Worm (Caenorhabditis elegans): ENCODE results near the gene C17A2.3.

C17A2.3 gene

ce11 chrII:3850655-3851054 lies 7.2 kb downstream of the C17A2.3 start, which contains the start of gene nhr-72:
Gene nhr-72, minus strand, starts transcription at chrII:3850755.
- no peak for TF ChIP-seq ceh-31 (tag; optimal IDR thresholded peaks at IDR 0.05)
- TF ChIP-seq hlh-15 (tag; optimal IDR thresholded peaks at IDR 0.05): no peak
- TF ChIP-seq unc-3 (GFP tag; conservative IDR thresholded peaks at IDR 0.05): no peak
- TF ChIP-seq unc-3 (tag; optimal IDR thresholded peaks at IDR 0.05): no peak
- TF ChIP-seq pros-1 (tag; optimal IDR thresholded peaks at IDR 0.05): no peak
- TF ChIP-seq sox-2 (GFP tag; IDR thresholded peaks at IDR 0.05): no peak
- no peak for TF ChIP-seq hlh-8 (tag; optimal IDR thresholded peaks at IDR 0.05)
- TF ChIP-seq lim-6 (tag; optimal IDR thresholded peaks at IDR 0.05): no peak
- TF ChIP-seq fkh-6 (tag; optimal IDR thresholded peaks at IDR 0.05): no peak
- no peak for TF ChIP-seq ceh-18 (tag; optimal IDR thresholded peaks at IDR 0.05)

- TF ChIP-seq ceh-24 (tag; optimal IDR thresholded peaks at IDR 0.05): no peak
- TF ChIP-seq unc-55 (GFP tag; optimal IDR thresholded peaks at IDR 0.05): no peak
- no peak for TF ChIP-seq ceh-14 (tag; optimal IDR thresholded peaks at IDR 0.05)
- no peak for TF ChIP-seq gmeb-2 (tag; optimal IDR thresholded peaks at IDR 0.05)
- TF ChIP-seq nhr-232 (tag; optimal IDR thresholded peaks at IDR 0.05): no peak
- no peak for TF ChIP-seq pros-1 (tag; optimal IDR thresholded peaks at IDR 0.05)
- TF ChIP-seq ztf-16 (tag; optimal IDR thresholded peaks at IDR 0.05): no peak
- no peak for TF ChIP-seq syd-9 (tag; optimal IDR thresholded peaks at IDR 0.05)
- TF ChIP-seq ref-2 (tag; optimal IDR thresholded peaks at IDR 0.05): no peak
- no peak for TF ChIP-seq unc-86 (tag; optimal IDR thresholded peaks at IDR 0.05)
- TF ChIP-seq dve-1 (tag; optimal IDR thresholded peaks at IDR 0.05): no peak
- TF ChIP-seq tbx-7 (tag; optimal IDR thresholded peaks at IDR 0.05): no peak
- no peak for TF ChIP-seq che-1 (tag; optimal IDR thresholded peaks at IDR 0.05)
- no peak for TF ChIP-seq ets-4 (tag; optimal IDR thresholded peaks at IDR 0.05)
- TF ChIP-seq mec-3 (tag; optimal IDR thresholded peaks at IDR 0.05; ENCODE audit: borderline replicate concordance): no peak
- no peak for TF ChIP-seq ceh-6 (GFP tag; optimal IDR thresholded peaks at IDR 0.05)
- no peak for TF ChIP-seq ceh-48 (tag; optimal IDR thresholded peaks at IDR 0.05)
- no peak for TF ChIP-seq Y22D7AL.16 (tag; optimal IDR thresholded peaks at IDR 0.05)
- TF ChIP-seq hlh-6 (tag; optimal IDR thresholded peaks at IDR 0.05): no peak
- no peak for TF ChIP-seq C08G9.2 (tag; optimal IDR thresholded peaks at IDR 0.05)
These were observed 9.2 kb downstream of the C17A2.3 start, which contains the start of gene nhr-257 for ce11 chrII:3852654-3853053. Gene nhr-257, plus strand, starts transcription at chrII:3852954.

- no peak for TF ChIP-seq tbx-7 (tag; optimal IDR thresholded peaks at IDR 0.05)
- TF ChIP-seq mec-3 (tag; optimal IDR thresholded peaks at IDR 0.05; ENCODE audit: borderline replicate concordance): no peak
- no peak for TF ChIP-seq nhr-232 (tag; optimal IDR thresholded peaks at IDR 0.05)
- TF ChIP-seq fax-1 (tag; optimal IDR thresholded peaks at IDR 0.05): no peak
- no peak for TF ChIP-seq syd-9 (tag; optimal IDR thresholded peaks at IDR 0.05)
- TF ChIP-seq dve-1 (tag; optimal IDR thresholded peaks at IDR 0.05): no peak
- TF ChIP-seq ceh-6 (GFP tag; optimal IDR thresholded peaks at IDR 0.05): no peak
- TF ChIP-seq K09A11.1 (tag; optimal IDR thresholded peaks at IDR 0.05; ENCODE audit: insufficient read depth): no peak
- no peak for TF ChIP-seq ceh-48 (tag; optimal IDR thresholded peaks at IDR 0.05)
- TF ChIP-seq ceh-31 (tag; optimal IDR thresholded peaks at IDR 0.05): no peak
- no peak for TF ChIP-seq gmeb-2 (tag; optimal IDR thresholded peaks at IDR 0.05)
- no peak for TF ChIP-seq lin-11 (tag; optimal IDR thresholded peaks at IDR 0.05)
- TF ChIP-seq sox-2 (GFP tag; IDR thresholded peaks at IDR 0.05): no peak
- no peak for TF ChIP-seq K02D7.2 (tag; optimal IDR thresholded peaks at IDR 0.05)
- no peak for TF ChIP-seq F13H6.1 (tag; optimal IDR thresholded peaks at IDR 0.05)
- TF ChIP-seq ceh-34 (tag; optimal IDR thresholded peaks at IDR 0.05): no peak
- TF ChIP-seq dmd-4 (tag; optimal IDR thresholded peaks at IDR 0.05; ENCODE audit: borderline replicate concordance): no peak
- TF ChIP-seq ets-4 (tag; optimal IDR thresholded peaks at IDR 0.05): no peak
- no peak for TF ChIP-seq hlh-15 (tag; optimal IDR thresholded peaks at IDR 0.05)
- TF ChIP-seq unc-42 (tag; optimal IDR thresholded peaks at IDR 0.05): no peak
These were observed 17.4 kb downstream of the C17A2.3 start, which contains the start of gene oac-11 for ce11 chrII:3860826-3861225. Gene oac-11, minus strand, starts transcription at chrII:3860926.

- no peak for TF ChIP-seq ceh-48 (tag; optimal IDR thresholded peaks at IDR 0.05)
- TF ChIP-seq elt-4 (tag; optimal IDR thresholded peaks at IDR 0.05): no peak
- no peak for TF ChIP-seq tbx-2 (tag; optimal IDR thresholded peaks at IDR 0.05)
- TF ChIP-seq fkh-10 (GFP tag; optimal IDR thresholded peaks at IDR 0.05): no peak
- no peak for TF ChIP-seq C38D4.7 (GFP tag; optimal IDR thresholded peaks at IDR 0.05)
- TF ChIP-seq hlh-8 (tag; optimal IDR thresholded peaks at IDR 0.05): no peak
- TF ChIP-seq ceh-6 (GFP tag; optimal IDR thresholded peaks at IDR 0.05): no peak
- TF ChIP-seq nfya-1 (tag; optimal IDR thresholded peaks at IDR 0.05): no peak
- TF ChIP-seq ceh-19 (GFP tag; optimal IDR thresholded peaks at IDR 0.05): no peak
- no peak for TF ChIP-seq K02D7.2 (tag; optimal IDR thresholded peaks at IDR 0.05)
- no peak for TF ChIP-seq pqm-1 (tag; optimal IDR thresholded peaks at IDR 0.05)
These were observed 18.6 kb downstream of the C17A2.3 start for ce11 chrII:3862053-3862452.

Measured in whole organism, late embryonic.